Fruit fly (Drosophila melanogaster) Kc167 (cell line): ENCODE measurements around the gene Cp18.

ENCODE experiments used
- Myc ChIP-seq: fragments of >200 bp; optimal IDR thresholded peaks from 2 replicates; lab custom pipeline; 2017; ENCODE audit warnings: missing external identifiers
- Sin3A ChIP-seq: fragments of >200 bp; optimal IDR thresholded peaks from 2 replicates; lab custom pipeline; 2018; ENCODE audit warnings: missing external identifiers
- insv ChIP-seq: fragments of >200 bp; optimal IDR thresholded peaks from 3 replicates; lab custom pipeline; 2018; ENCODE audit warnings: missing external identifiers
- ttk ChIP-seq: sonication (Bioruptor generic); optimal IDR thresholded peaks from 2 replicates; lab custom pipeline; 2017; ENCODE audit warnings: missing external identifiers

dm6 chr3L:8745210-8745609 lies 18.6 kb downstream of the Cp18 start, which contains the start of gene Prm:
- TF ChIP-seq ttk (lab: Kevin White, UChicago) (no peak), insv (lab: Kevin White, UChicago) (no peak), Myc (no peak), Sin3A (lab: Kevin White, UChicago) (no peak)
